Worm (Caenorhabditis elegans): ENCODE data around the gene grl-18.

DNA sequence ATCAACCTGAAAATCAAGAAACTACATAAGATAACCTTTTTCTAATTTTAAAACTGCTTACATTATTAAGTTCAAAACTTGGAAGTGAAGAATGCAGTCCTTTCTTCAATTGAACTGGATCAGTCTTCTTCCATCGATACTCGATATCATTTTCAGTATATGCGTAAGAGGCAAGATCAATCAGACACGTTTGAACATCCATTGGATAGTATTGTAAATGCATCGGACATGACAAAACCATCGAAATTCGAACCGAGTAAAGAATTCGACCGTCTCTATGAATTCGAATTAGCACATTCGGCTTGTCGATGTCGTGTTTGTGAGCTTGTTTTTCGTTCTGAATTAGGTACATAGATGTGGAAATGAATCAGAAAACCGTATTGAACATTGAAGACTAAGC lies 37.9 kb downstream of the grl-18 start:
- TF ChIP-seq W03F9.2 (tag; optimal IDR thresholded peaks at IDR 0.05) (no peak), him-1 (tag; optimal IDR thresholded peaks at IDR 0.05) (no peak)

Data from whole organism, L4/young adult.